Worm (Caenorhabditis elegans) whole organism, L1 larva: Measurements from ENCODE around the gene T28A11.4.

Experiments
- C34B4.2 ChIP-seq: sonication (generic microtip); optimal IDR thresholded peaks from 2 replicates; lab custom pipeline; 2017; ENCODE audit warnings: mild to moderate bottlenecking, missing genetic modification characterization, missing compliant biosample characterization
- pag-3 ChIP-seq: sonication (generic microtip); optimal IDR thresholded peaks from 2 replicates; lab custom pipeline; 2017; ENCODE audit warnings: missing genetic modification characterization, mild to moderate bottlenecking, missing compliant biosample characterization, antibody characterized with exemption, borderline replicate concordance; ENCODE audit not compliant: insufficient read depth
- unc-62 ChIP-seq: fragments of 150-350 bp; optimal IDR thresholded peaks from 2 replicates; lab custom pipeline; 2014; ENCODE audit warnings: missing biosample characterization, missing genetic modification reagents, missing genetic modification characterization
- zag-1 ChIP-seq: fragments of 150-350 bp; optimal IDR thresholded peaks from 2 replicates; lab custom pipeline; 2014; ENCODE audit warnings: missing biosample characterization, missing genetic modification characterization

ce11 chrV:3301898-3302297 is 28.0 kb downstream of the T28A11.4 start, which contains the start of gene srbc-1:
- TF ChIP-seq C34B4.2: no peak
- TF ChIP-seq pag-3 (tag; lab: Kevin White, UChicago): no peak
- no peak for TF ChIP-seq zag-1
- TF ChIP-seq unc-62 (GFP tag; lab: Kevin White, UChicago): no peak
